Worm (Caenorhabditis elegans): ENCODE measurements around the gene B0462.4.

ce11 chrV:18374194-18374593, 43.2 kb upstream of the B0462.4 start, which contains the start of gene Y51A2B.2:
- TF ChIP-seq nhr-237 (tag; optimal IDR thresholded peaks at IDR 0.05) (no peak), unc-130 (tag; optimal IDR thresholded peaks at IDR 0.05) (no peak), ceh-8 (GFP tag; optimal IDR thresholded peaks at IDR 0.05) (no peak), snpc-4 (tag; optimal IDR thresholded peaks at IDR 0.05) (no peak), elt-2 (tag; optimal IDR thresholded peaks at IDR 0.05) (no peak), fos-1 (tag; optimal IDR thresholded peaks at IDR 0.05) (no peak)
